Fruit fly (Drosophila melanogaster) whole organism: ENCODE data around the gene Cyp303a1.

ENCODE experiments used
- CG8478 ChIP-seq: fragments of >200 bp; optimal IDR thresholded peaks from 2 replicates; lab custom pipeline; 2018; ENCODE audit warnings: inconsistent platforms
- Dll ChIP-seq: fragments of >200 bp; optimal IDR thresholded peaks from 2 replicates; lab custom pipeline; 2017
- EcR ChIP-seq, 2 experiments: fragments of >200 bp; optimal IDR thresholded peaks; 2 replicates each; lab custom pipeline; 2017; ENCODE audit warnings: missing biosample characterization in 2 of 2, missing genetic modification characterization in 2 of 2, missing genetic modification reagents in 2 of 2
- pan ChIP-seq: fragments of >200 bp; optimal IDR thresholded peaks from 2 replicates; lab custom pipeline; 2017
- psq ChIP-seq: fragments of >200 bp; optimal IDR thresholded peaks from 2 replicates; lab custom pipeline; 2017
- usp ChIP-seq: fragments of >200 bp; optimal IDR thresholded peaks from 2 replicates; lab custom pipeline; 2017; ENCODE audit warnings: missing biosample characterization, missing genetic modification characterization, mixed read lengths

Gene Cyp303a1

DNA sequence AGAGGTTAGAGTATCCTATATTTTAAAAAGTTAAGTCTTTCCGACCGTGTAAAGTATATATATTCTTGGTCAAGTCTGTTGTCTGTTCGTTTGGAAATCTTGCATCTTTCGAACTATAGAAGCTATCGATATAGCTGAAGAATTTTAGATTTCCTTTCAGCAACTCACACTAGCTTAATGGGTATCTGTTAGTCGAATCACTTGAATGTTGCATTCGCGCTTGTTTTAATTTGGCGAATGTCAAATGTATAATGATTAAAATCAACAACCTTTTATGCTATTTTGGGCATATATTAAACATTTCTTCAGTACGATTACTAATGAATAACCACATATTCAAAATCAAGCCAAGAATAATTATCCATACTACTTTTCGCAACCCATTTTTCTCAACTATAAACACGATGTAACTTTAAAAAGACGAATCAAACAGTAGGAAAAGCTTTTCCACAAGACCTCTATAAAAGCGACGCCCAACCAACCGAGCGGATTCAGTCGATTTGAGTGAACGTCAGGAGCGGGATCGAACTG, at the start of gene Cyp303a1:
Gene Cyp303a1, plus strand, starts transcription at position 481 of the 531 bp plus-strand sequence.
- TF ChIP-seq EcR (GFP tag; optimal IDR thresholded peaks at IDR 0.05; lab: Kevin White, UChicago) (no peak), CG8478 (lab: Kevin White, UChicago) (no peak), psq (lab: Kevin White, UChicago) (no peak), pan (lab: Kevin White, UChicago) (no peak), Dll (lab: Kevin White, UChicago) (no peak), usp (GFP tag; lab: Kevin White, UChicago) (no peak)

DNA sequence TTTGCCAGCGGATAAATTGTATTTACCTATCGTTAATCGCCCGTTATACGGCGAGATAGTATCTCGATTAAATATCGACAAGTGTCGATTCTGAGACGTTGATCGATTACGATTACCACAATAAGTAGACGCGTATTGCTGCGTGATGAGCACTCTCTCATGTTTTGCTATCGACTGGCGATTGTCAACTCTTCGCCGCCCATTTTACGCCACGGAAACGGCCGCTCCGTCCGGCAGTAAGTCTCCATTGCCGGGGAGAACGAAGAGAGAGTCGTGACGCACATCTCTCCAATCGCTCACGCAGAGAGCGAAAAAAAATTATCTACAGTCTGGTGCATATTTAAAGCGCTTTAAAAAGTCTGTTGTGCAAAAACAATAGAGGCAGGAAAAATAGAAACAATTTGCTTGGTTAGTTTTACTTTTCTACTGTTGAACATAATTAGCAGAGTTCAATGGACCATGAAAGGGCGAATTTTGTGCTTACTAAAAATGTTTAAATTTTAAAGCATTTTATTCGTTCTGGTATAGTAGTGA, 42.3 kb upstream of the Cyp303a1 start, which contains the start of gene CG46309:
Gene CG46309, minus strand, starts transcription at position 191 of the 534 bp plus-strand sequence.
- TF ChIP-seq usp (GFP tag; lab: Kevin White, UChicago) (no peak), psq (lab: Kevin White, UChicago) (no peak), CG8478 (lab: Kevin White, UChicago) (no peak), Dll (lab: Kevin White, UChicago) (no peak), pan (lab: Kevin White, UChicago) (no peak), EcR (GFP tag; optimal IDR thresholded peaks at IDR 0.05; lab: Kevin White, UChicago) (no peak)

DNA sequence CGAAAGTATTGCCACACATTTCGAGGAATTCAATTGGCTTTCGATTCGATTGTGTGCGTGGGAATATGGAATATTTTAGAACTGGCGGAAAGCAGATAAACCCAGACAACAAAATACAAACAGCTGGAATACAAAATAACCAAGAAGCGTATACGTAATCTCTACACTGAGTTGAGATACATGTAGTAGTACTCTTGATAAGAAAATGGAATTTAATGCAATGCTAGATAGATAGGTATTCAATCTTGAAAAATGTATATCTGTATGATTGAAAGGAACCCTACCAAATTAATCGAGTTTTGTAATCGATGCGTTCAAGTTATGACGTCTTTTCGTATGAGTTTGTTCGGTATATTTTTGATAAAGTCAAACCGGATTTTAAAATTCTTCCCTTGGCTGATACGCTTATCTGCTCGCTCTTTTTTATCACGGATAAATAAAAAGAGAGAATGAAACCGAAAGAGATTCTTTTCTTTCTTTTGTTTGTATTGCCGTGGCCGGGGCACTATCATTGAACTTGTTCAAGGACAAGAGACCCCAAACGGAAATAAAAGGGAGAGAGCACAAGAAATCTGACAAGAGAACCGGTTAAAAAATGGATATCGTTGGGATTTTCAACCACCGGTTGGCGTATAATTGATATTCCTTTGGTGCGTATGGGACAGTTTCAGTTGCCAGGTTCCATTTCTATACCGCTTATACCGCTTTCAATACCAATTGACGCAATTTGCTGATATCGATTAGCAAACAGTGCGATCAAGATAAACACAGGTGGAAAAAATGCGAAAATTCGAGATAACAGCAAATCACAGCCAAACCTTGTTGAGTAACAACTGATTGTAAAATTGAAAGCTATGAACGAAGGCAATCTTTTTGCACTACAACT, 38.5 kb upstream of the Cyp303a1 start:
- TF ChIP-seq pan (lab: Kevin White, UChicago) (no peak), usp (GFP tag; lab: Kevin White, UChicago) (no peak), psq (lab: Kevin White, UChicago) (no peak), Dll (lab: Kevin White, UChicago) (no peak), EcR (GFP tag; optimal IDR thresholded peaks at IDR 0.05; lab: Kevin White, UChicago) (no peak), CG8478 (lab: Kevin White, UChicago) (no peak)

DNA sequence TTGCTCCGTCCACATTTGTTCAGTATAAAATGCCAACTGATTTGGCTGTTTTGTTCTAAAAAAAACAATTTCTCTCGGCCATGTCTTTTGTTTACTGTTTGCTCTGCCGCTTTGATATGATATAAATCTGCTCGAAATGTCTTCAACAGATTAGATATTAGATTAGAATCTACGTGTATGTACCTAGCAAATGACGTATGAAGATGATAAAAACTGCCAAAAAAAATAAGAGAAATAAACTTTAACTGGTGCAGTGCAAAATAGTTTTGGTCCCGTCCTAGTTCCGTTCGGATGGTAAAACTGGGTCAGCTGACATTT, 37.9 kb upstream of the Cyp303a1 start:
- TF ChIP-seq EcR (GFP tag; optimal IDR thresholded peaks at IDR 0.05; lab: Kevin White, UChicago) (no peak), CG8478 (lab: Kevin White, UChicago) (no peak), psq (lab: Kevin White, UChicago) (no peak), Dll (lab: Kevin White, UChicago) (no peak), pan (lab: Kevin White, UChicago) (no peak), usp (GFP tag; lab: Kevin White, UChicago) (no peak)

DNA sequence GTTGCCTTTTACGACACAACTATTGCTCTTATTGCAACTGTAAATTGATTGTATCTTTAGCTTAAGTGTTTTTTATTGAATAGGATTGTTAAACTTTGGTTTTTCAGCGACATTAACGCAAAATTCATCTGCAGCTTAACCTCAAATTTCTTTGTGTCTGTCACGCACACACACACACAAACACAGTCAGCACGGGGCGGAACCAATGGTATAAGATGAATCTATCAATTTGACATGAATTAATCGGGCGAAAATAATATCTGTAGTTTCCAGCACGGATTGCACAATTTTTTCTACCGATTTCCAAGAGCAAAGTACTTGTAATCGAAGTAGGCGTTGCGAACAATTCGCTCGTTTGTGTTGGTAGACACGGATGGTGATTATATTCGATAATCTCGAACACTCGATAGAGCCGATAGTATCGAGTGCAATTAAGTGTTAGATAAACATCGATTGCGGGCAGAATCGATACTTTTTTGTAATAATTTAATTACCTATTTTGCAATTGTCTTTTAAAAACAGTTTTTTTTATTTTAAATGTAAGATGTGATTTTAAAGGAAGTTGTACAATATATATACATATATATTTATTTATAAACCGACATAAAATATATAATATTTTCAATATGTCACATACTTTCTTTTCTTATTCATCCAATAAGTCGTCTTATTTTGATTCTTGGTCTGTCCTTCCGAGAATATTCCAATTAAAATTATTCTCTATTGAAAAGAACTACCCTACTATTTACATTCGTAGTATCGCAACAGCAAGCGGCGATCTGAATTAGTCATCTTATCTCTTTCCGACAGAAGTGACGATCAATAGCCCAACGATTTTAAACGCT, 36.5 kb upstream of the Cyp303a1 start, which contains the start of the genes PRL-1 and EndoGI:
Gene PRL-1, minus strand, starts transcription at position 380 of the 845 bp plus-strand sequence.
Gene EndoGI, plus strand, starts transcription at position 462 of the 845 bp plus-strand sequence.
- TF ChIP-seq EcR (GFP tag; optimal IDR thresholded peaks at IDR 0.05; lab: Kevin White, UChicago) (no peak), CG8478 (lab: Kevin White, UChicago) (peak; percentile 47)

DNA sequence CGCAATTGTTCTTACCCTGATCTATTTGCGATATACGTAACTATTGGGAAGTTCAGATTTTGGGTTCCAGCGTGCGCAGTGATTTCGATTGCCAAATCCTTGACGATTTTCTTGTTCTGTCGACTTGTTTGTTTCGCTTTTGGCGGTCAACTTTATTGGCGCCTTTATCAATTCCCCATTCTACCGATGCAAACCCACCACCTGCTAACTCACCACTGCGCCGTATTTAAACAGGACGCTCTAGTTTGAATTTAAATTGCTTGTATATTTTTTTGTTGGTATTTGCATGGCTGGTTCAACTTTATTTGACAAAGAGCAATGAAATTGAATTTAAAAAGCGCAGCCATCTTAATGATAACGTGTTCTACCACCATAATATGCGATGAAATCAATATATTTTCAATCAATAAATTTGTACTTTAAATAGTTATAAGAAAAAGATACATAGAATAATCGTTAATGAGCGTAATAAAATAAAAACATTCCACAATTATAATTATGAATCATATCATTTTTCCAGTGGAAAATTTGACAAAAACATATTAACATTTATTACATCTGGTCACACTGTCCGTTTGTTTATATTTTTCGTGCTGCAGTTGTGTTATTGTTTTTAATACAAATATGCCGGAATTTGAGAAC, 32.3 kb upstream of the Cyp303a1 start, which contains the start of the genes twe and CG4935:
Gene twe, minus strand, starts transcription at position 302 of the 642 bp plus-strand sequence.
Gene CG4935, plus strand, starts transcription at position 566 of the 642 bp plus-strand sequence.
- TF ChIP-seq usp (GFP tag; lab: Kevin White, UChicago) (no peak), pan (lab: Kevin White, UChicago) (no peak), CG8478 (lab: Kevin White, UChicago) (no peak), psq (lab: Kevin White, UChicago) (no peak), Dll (lab: Kevin White, UChicago) (no peak), EcR (GFP tag; optimal IDR thresholded peaks at IDR 0.05; lab: Kevin White, UChicago) (no peak)

DNA sequence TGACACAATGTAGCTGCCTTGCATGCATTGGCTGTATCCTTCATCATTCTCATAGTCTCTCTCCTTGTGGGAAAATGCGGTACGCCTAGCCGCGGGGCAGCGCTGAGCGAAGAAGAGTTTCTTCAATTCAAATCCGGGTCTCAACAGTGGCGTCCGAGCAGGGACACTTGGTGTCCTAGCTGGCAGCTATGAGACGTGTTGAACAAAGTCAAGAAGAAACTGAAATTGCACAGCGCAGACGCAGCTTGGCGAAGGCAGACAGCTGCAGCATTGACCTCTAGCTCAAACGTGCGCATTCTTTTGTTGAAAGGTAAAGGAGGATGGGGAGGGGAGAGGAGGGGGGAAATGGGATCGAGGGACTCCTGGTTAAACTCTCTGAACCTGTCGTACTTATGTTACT, 30.3 kb upstream of the Cyp303a1 start:
- TF ChIP-seq EcR (GFP tag; optimal IDR thresholded peaks at IDR 0.05; lab: Kevin White, UChicago) = no peak
- TF ChIP-seq pan (lab: Kevin White, UChicago) = no peak
- no peak for TF ChIP-seq psq (lab: Kevin White, UChicago)

DNA sequence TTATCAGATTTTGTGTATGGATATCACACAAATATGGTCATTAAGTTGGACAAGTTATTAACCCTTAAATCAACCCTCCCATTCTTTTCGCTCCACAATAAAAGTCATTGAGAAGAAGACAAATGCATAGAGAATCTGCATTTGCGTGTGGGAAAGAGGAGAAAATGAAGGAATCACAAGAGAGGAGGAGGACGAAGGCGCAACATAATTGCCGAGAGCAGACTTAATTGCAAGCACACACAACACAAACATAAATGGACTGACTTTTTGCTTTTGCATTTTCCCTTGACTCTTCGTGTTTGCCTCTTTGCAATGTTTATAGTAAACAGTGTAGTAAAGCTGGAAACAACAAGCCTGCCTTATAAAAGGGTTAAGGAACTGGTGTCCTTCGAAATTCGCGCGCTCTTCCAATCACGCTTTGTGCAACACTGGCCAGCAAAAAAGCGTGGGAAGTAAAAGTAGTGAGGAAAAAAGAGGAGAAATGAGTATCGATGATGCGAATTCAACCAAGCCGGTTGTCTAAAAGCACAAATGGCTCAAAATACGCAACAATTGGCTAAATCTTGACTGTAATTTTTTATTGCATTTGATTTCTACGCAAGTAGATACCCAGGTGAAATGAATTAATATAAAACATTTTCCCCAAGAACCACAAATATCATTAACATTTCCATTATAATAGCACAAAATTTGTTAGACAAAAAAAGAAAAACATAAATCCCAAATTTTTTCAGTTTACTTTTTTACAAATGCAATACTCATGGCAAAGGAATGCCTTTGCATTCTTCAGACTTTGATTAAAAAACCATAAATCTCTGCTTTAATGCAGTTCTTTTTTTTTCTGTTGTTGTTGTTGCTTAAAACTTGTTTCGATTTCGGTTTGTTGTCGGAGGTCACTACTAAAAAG, 26.6 kb upstream of the Cyp303a1 start:
- TF ChIP-seq Dll (lab: Kevin White, UChicago) (no peak), CG8478 (lab: Kevin White, UChicago) (no peak), psq (lab: Kevin White, UChicago) (no peak), pan (lab: Kevin White, UChicago) (no peak), EcR (GFP tag; optimal IDR thresholded peaks at IDR 0.05; lab: Kevin White, UChicago) (no peak), usp (GFP tag; lab: Kevin White, UChicago) (no peak)

DNA sequence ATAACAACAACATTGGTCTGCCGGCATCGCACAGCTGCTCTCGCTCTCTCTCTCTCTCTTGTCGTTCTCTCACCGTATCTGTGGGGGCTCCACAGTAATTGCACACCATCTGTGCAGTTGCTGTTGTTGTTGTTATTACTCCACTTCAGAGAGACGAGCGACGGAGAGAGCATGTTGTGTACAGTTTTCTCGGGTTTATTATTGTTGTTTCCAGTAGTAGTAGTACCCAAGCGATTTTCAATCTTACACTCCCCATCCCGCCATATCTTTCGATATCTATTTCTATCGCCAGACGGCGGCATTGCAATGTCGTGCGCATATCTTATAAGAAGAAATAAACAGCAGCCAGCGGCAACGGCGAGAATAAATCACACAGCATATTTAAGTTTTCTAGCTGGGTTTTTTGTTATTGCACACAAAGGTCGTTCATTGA, 25.9 kb upstream of the Cyp303a1 start:
- TF ChIP-seq EcR (GFP tag; optimal IDR thresholded peaks at IDR 0.05; lab: Kevin White, UChicago) (peak in 1 of 2 experiments; percentile 76), pan (lab: Kevin White, UChicago) (no peak), usp (GFP tag; lab: Kevin White, UChicago) (no peak), CG8478 (lab: Kevin White, UChicago) (no peak), psq (lab: Kevin White, UChicago) (no peak), Dll (lab: Kevin White, UChicago) (peak; percentile 60)
